Fruit fly (Drosophila melanogaster): Measurements from ENCODE around the gene mid.

The mid gene

DNA sequence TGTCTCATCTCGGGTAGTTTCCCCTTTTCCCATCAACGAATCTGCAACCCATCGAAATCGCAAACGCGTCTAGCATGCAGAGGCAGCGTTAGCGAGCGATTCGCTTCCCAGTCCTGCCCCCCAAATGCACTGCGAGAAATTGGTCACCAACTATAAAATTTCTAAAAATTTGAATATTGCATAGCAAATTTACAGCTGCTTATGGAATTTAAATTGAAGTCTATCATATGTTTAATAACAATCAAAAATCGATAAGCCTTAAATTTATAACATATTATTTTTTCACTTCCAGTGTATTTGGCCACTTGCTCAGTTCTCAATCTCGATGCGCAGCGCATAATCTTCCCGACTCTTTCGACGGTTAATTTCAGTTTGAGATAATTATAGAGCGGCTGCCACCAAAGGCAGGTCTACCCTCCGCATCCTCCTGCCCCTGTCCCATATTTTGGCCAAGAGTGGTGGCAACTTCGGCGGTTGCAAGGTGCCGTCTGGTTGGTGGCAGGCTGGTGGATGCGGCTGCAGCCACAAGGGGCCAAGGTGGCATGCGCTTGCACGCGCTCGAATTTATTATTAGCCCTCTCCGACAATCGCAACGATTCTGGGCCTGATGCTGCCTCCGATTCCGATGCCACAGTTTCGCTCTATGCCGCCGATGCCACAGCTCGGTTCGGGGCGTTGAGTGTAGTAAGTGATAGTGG, 34.4 kb upstream of the mid start (continued):
- TF ChIP-seq Dbx (GFP tag; IDR thresholded peaks at IDR 0.05) (no peak), CG12744 (GFP tag; optimal IDR thresholded peaks at IDR 0.05) (no peak), cas (GFP tag; IDR thresholded peaks at IDR 0.05) (no peak), Trl (optimal IDR thresholded peaks at IDR 0.05) (no peak), Trl (GFP tag; optimal IDR thresholded peaks at IDR 0.05) (no peak), CG9437 (GFP tag; optimal IDR thresholded peaks at IDR 0.05) (no peak), Aef1 (GFP tag; IDR thresholded peaks at IDR 0.05) (no peak), chinmo (GFP tag; IDR thresholded peaks at IDR 0.05; ENCODE audit: partially characterized antibody) (no peak), Drgx (GFP tag; IDR thresholded peaks at IDR 0.05) (peak; percentile 91), CG10267 (tag; optimal IDR thresholded peaks at IDR 0.05) (peak; percentile 33), dysf (GFP tag; IDR thresholded peaks at IDR 0.05) (no peak), gcm (GFP tag; optimal IDR thresholded peaks at IDR 0.05) (no peak), sim (GFP tag; IDR thresholded peaks at IDR 0.05) (no peak), fd64A (GFP tag; optimal IDR thresholded peaks at IDR 0.05) (no peak), sens-2 (GFP tag; IDR thresholded peaks at IDR 0.05) (no peak), ind (GFP tag; optimal IDR thresholded peaks at IDR 0.05) (no peak), Six4 (GFP tag; optimal IDR thresholded peaks at IDR 0.05) (peak; percentile 38), insv (GFP tag; optimal IDR thresholded peaks at IDR 0.05) (no peak), eyg (GFP tag; optimal IDR thresholded peaks at IDR 0.05) (no peak), CG18476 (GFP tag; optimal IDR thresholded peaks at IDR 0.05) (no peak), Ptx1 (GFP tag; IDR thresholded peaks at IDR 0.05) (peak; percentile 47), CG3995 (GFP tag; optimal IDR thresholded peaks at IDR 0.05) (no peak), knrl (GFP tag; IDR thresholded peaks at IDR 0.05; ENCODE audit: partially characterized antibody) (no peak), ase (GFP tag; IDR thresholded peaks at IDR 0.05) (no peak), dati (GFP tag; IDR thresholded peaks at IDR 0.05) (no peak), Adf1 (GFP tag; IDR thresholded peaks at IDR 0.05) (no peak), Bgb (GFP tag; IDR thresholded peaks at IDR 0.05; ENCODE audit: partially characterized antibody) (no peak), CG6765 (GFP tag; optimal IDR thresholded peaks at IDR 0.05) (no peak), Doc2 (GFP tag; IDR thresholded peaks at IDR 0.05) (no peak), CG18262 (tag; optimal IDR thresholded peaks at IDR 0.05) (peak; percentile 62), hth (optimal IDR thresholded peaks at IDR 0.05) (no peak), CG10274 (GFP tag; optimal IDR thresholded peaks at IDR 0.05) (no peak), Dip2 (GFP tag; IDR thresholded peaks at IDR 0.05) (no peak), en (GFP tag; optimal IDR thresholded peaks at IDR 0.05) (no peak), Max (GFP tag; optimal IDR thresholded peaks at IDR 0.05) (no peak), Hr78 (GFP tag; optimal IDR thresholded peaks at IDR 0.05) (no peak), dmrt11E (tag; optimal IDR thresholded peaks at IDR 0.05) (peak; percentile 79), Scr (GFP tag; IDR thresholded peaks at IDR 0.05; ENCODE audit: partially characterized antibody) (no peak), CG7745 (tag; optimal IDR thresholded peaks at IDR 0.05) (no peak), phol (tag; optimal IDR thresholded peaks at IDR 0.05) (peak; percentile 64), jigr1 (GFP tag; IDR thresholded peaks at IDR 0.05) (no peak), z (GFP tag; IDR thresholded peaks at IDR 0.05) (no peak), MESR4 (GFP tag; optimal IDR thresholded peaks at IDR 0.05) (no peak), CHES-1-like (GFP tag; optimal IDR thresholded peaks at IDR 0.05) (no peak), HLHmδ (GFP tag; optimal IDR thresholded peaks at IDR 0.05) (no peak), unc-4 (GFP tag; IDR thresholded peaks at IDR 0.05; ENCODE audit: partially characterized antibody) (no peak), CG9817 (tag; optimal IDR thresholded peaks at IDR 0.05) (no peak), CG6791 (GFP tag; IDR thresholded peaks at IDR 0.05; ENCODE audit: partially characterized antibody) (no peak), aop (GFP tag; IDR thresholded peaks at IDR 0.05) (no peak), Hr3 (GFP tag; optimal IDR thresholded peaks at IDR 0.05) (no peak)

All from whole organism, embryonic.